Fruit fly (Drosophila melanogaster): ENCODE data around the gene GAPsec.

DNA sequence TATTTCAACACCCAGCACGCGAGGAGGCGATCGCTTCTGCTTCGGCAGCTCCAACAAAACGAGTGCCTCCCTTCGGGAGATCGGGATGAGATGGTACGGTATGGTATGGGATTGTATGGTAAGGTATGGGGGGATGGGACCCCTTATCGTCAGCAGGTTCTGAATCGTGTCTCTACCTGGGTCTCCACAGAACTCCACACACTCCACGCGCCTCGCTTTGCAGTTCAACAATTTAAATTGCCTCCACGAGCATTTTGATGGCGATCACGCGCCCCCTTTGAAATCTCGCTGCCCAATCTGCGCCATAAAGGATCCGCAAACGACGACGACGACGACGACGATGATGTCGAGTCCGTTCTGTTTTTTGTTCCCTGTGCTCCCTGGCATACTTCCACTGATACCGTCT is 28.9 kb upstream of the GAPsec start:
- no peak for TF ChIP-seq CTCF (optimal IDR thresholded peaks at IDR 0.05)
- no peak for TF ChIP-seq CG8478 (optimal IDR thresholded peaks at IDR 0.05)

Data from S2 (cell line).